Fruit fly (Drosophila melanogaster): Measurements from ENCODE around the gene nis.

DNA sequence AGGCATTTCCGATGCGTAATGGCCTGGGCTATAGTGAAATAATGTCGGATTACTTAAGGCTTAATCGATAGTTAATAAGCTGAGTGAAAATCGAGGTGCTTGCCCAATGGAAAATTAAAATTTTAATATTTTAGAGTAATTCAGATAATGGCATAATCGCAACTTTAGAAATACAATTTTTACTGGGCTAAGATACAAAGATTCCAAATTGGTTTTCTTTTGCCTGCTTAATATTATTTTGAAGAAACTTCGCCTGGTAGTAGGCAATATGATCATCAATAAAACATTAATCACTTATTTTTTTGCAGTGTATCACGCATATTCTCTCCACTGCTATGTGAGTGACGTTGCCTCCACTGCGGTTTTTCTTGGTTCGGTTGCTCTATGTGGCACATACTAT is 32.2 kb upstream of the nis start:
- TF ChIP-seq psq (optimal IDR thresholded peaks at IDR 0.05) (no peak), Dll (optimal IDR thresholded peaks at IDR 0.05) (no peak), pan (optimal IDR thresholded peaks at IDR 0.05) (no peak)

Data from whole organism.